Worm (Caenorhabditis elegans): ENCODE results near the gene ZK809.1.

The ZK809.1 gene

ce11 chrIV:11688018-11688417 lies 46.1 kb downstream of the ZK809.1 start, which contains the start of gene ZK792.5:
TSS of gene ZK792.5 (minus strand) at chrIV:11688118.
- TF ChIP-seq mdl-1 (tag; optimal IDR thresholded peaks at IDR 0.05) = no peak
- no peak for TF ChIP-seq nhr-67 (tag; optimal IDR thresholded peaks at IDR 0.05)
- TF ChIP-seq fkh-2 (tag; optimal IDR thresholded peaks at IDR 0.05) = no peak
- no peak for TF ChIP-seq ceh-16 (tag; optimal IDR thresholded peaks at IDR 0.05)
- no peak for TF ChIP-seq nhr-76 (tag; optimal IDR thresholded peaks at IDR 0.05)
- TF ChIP-seq ztf-11 (tag; optimal IDR thresholded peaks at IDR 0.05) = no peak
- TF ChIP-seq ama-1 (optimal IDR thresholded peaks at IDR 0.05) = no peak
- TF ChIP-seq pqm-1 (tag; optimal IDR thresholded peaks at IDR 0.05) = no peak
- TF ChIP-seq lsy-12 (tag; optimal IDR thresholded peaks at IDR 0.05) = no peak
- no peak for TF ChIP-seq skn-1 (tag; optimal IDR thresholded peaks at IDR 0.05)
- TF ChIP-seq eor-1 (tag; optimal IDR thresholded peaks at IDR 0.05) = no peak
- TF ChIP-seq ceh-9 (tag; optimal IDR thresholded peaks at IDR 0.05) = no peak
- TF ChIP-seq jun-1 (tag; optimal IDR thresholded peaks at IDR 0.05) = no peak
- TF ChIP-seq nhr-11 (tag; optimal IDR thresholded peaks at IDR 0.05) = no peak
- TF ChIP-seq elt-2 (tag; optimal IDR thresholded peaks at IDR 0.05) = no peak
- no peak for TF ChIP-seq egl-27 (tag; optimal IDR thresholded peaks at IDR 0.05)
- TF ChIP-seq mml-1 (tag; optimal IDR thresholded peaks at IDR 0.05) = no peak

ce11 chrIV:11690988-11691387 lies 49.1 kb downstream of the ZK809.1 start, which contains the start of gene let-60:
TSS of gene let-60 (minus strand) at chrIV:11691088.
- TF ChIP-seq elt-1 (tag; optimal IDR thresholded peaks at IDR 0.05) (no peak), nhr-28 (tag; optimal IDR thresholded peaks at IDR 0.05) (no peak), egl-5 (tag; optimal IDR thresholded peaks at IDR 0.05) (no peak), nhr-12 (tag; optimal IDR thresholded peaks at IDR 0.05) (no peak), unc-62 (GFP tag; optimal IDR thresholded peaks at IDR 0.05) (no peak), nhr-25 (tag; optimal IDR thresholded peaks at IDR 0.05) (no peak), snpc-4 (tag; optimal IDR thresholded peaks at IDR 0.05) (no peak), nhr-23 (tag; optimal IDR thresholded peaks at IDR 0.05) (no peak), nhr-77 (tag; optimal IDR thresholded peaks at IDR 0.05) (no peak), elt-3 (tag; optimal IDR thresholded peaks at IDR 0.05) (no peak), ama-1 (optimal IDR thresholded peaks at IDR 0.05) (no peak), R02D3.7 (tag; optimal IDR thresholded peaks at IDR 0.05) (no peak), nhr-11 (tag; optimal IDR thresholded peaks at IDR 0.05) (no peak), ZK546.5 (tag; optimal IDR thresholded peaks at IDR 0.05) (no peak), ztf-11 (tag; optimal IDR thresholded peaks at IDR 0.05) (no peak), ceh-82 (tag; optimal IDR thresholded peaks at IDR 0.05) (no peak)

- TF ChIP-seq unc-62 (GFP tag; optimal IDR thresholded peaks at IDR 0.05) (no peak), lin-39 (tag; optimal IDR thresholded peaks at IDR 0.05) (peak; percentile 27)
Measured at ce11 chrIV:11691524-11691923, 49.6 kb downstream of the ZK809.1 start.

ce11 chrIV:11692071-11692673 lies 50.3 kb downstream of the ZK809.1 start:
- TF ChIP-seq daf-12 (tag; optimal IDR thresholded peaks at IDR 0.05) (no peak), hmg-11 (tag; optimal IDR thresholded peaks at IDR 0.05) (peak; percentile 64), nhr-11 (tag; optimal IDR thresholded peaks at IDR 0.05) (no peak), mdl-1 (tag; optimal IDR thresholded peaks at IDR 0.05) (no peak), fkh-10 (GFP tag; optimal IDR thresholded peaks at IDR 0.05) (peak; percentile 41), ama-1 (optimal IDR thresholded peaks at IDR 0.05) (peak; percentile 47), egl-27 (tag; optimal IDR thresholded peaks at IDR 0.05) (peak; percentile 26), aly-2 (tag; optimal IDR thresholded peaks at IDR 0.05) (no peak), nhr-25 (tag; optimal IDR thresholded peaks at IDR 0.05) (peak; percentile 86), unc-62 (GFP tag; optimal IDR thresholded peaks at IDR 0.05) (peak; percentile 33), nhr-12 (tag; optimal IDR thresholded peaks at IDR 0.05) (no peak), ceh-9 (tag; optimal IDR thresholded peaks at IDR 0.05) (no peak), tbx-2 (tag; optimal IDR thresholded peaks at IDR 0.05) (peak; percentile 38), lsy-12 (tag; optimal IDR thresholded peaks at IDR 0.05) (peak; percentile 51), sea-2 (GFP tag; optimal IDR thresholded peaks at IDR 0.05) (no peak), nhr-76 (tag; optimal IDR thresholded peaks at IDR 0.05) (no peak), ZK546.5 (tag; optimal IDR thresholded peaks at IDR 0.05) (no peak), nhr-43 (tag; optimal IDR thresholded peaks at IDR 0.05; ENCODE audit: poor library complexity, severe bottlenecking) (no peak), snpc-4 (tag; optimal IDR thresholded peaks at IDR 0.05) (peak; percentile 60), eor-1 (tag; optimal IDR thresholded peaks at IDR 0.05) (no peak), nhr-237 (tag; optimal IDR thresholded peaks at IDR 0.05) (no peak), nhr-23 (tag; optimal IDR thresholded peaks at IDR 0.05) (peak; percentile 75), lin-15B (tag; optimal IDR thresholded peaks at IDR 0.05) (peak; percentile 62), elt-2 (tag; optimal IDR thresholded peaks at IDR 0.05) (peak; percentile 96), zag-1 (tag; optimal IDR thresholded peaks at IDR 0.05) (no peak), ceh-16 (tag; optimal IDR thresholded peaks at IDR 0.05) (no peak), elt-1 (tag; optimal IDR thresholded peaks at IDR 0.05) (peak; percentile 22), nfya-1 (tag; optimal IDR thresholded peaks at IDR 0.05; ENCODE audit: insufficient read depth) (peak; percentile 84), nhr-28 (tag; optimal IDR thresholded peaks at IDR 0.05) (no peak), ztf-11 (tag; optimal IDR thresholded peaks at IDR 0.05) (no peak), ztf-4 (tag; optimal IDR thresholded peaks at IDR 0.05) (no peak), elt-3 (tag; optimal IDR thresholded peaks at IDR 0.05) (peak in 2 of 3 experiments; percentile 51 to 61), mml-1 (tag; optimal IDR thresholded peaks at IDR 0.05) (no peak), fos-1 (tag; optimal IDR thresholded peaks at IDR 0.05) (peak; percentile 1), unc-39 (tag; optimal IDR thresholded peaks at IDR 0.05) (peak; percentile 24)
